Worm (Caenorhabditis elegans): ENCODE measurements around the gene sem-5.

DNA sequence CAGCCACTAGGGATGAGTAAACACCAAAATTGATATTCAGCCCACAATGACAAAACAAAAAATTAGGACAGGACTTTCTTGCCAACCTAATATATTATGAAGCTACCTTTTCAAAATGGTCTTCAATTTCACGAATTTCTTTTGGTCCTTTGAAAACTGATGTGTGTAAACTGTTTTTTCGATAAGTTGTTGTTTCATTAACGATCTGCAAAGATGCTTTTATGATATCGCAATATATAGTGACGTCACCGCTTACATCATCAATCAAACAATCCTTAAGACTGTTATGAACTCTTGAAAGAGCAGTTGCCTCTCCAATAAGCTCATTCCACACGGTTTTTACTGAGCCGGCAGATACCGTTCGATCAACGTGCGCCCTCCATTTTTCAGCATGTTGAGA, 30.6 kb upstream of the sem-5 start:
- TF ChIP-seq sdz-38 (tag; optimal IDR thresholded peaks at IDR 0.05) (no peak), F37B4.10 (GFP tag; IDR thresholded peaks at IDR 0.05) (no peak), attf-6 (GFP tag; IDR thresholded peaks at IDR 0.05) (no peak), rpc-1 (optimal IDR thresholded peaks at IDR 0.05) (no peak), rpc-1 (tag; optimal IDR thresholded peaks at IDR 0.05) (no peak), unc-62 (GFP tag; optimal IDR thresholded peaks at IDR 0.05) (no peak), mes-4 (tag; optimal IDR thresholded peaks at IDR 0.05) (no peak), hrde-1 (tag; optimal IDR thresholded peaks at IDR 0.05; ENCODE audit: borderline replicate concordance) (no peak), nhr-80 (tag; optimal IDR thresholded peaks at IDR 0.05) (no peak), nhr-90 (tag; optimal IDR thresholded peaks at IDR 0.05) (no peak), egl-18 (GFP tag; IDR thresholded peaks at IDR 0.05) (no peak), sea-2 (GFP tag; IDR thresholded peaks at IDR 0.05) (no peak)
